Worm (Caenorhabditis elegans): ENCODE results near the gene sym-1.

Gene sym-1

ce11 chrX:14562286-14563086 is 18.9 kb upstream of the sym-1 start:
- TF ChIP-seq nhr-76 (tag; optimal IDR thresholded peaks at IDR 0.05): no peak
- TF ChIP-seq skn-1 (tag; optimal IDR thresholded peaks at IDR 0.05): no peak
- TF ChIP-seq eor-1 (tag; optimal IDR thresholded peaks at IDR 0.05): no peak
- TF ChIP-seq ceh-82 (tag; optimal IDR thresholded peaks at IDR 0.05): no peak
- no peak for TF ChIP-seq snpc-4 (tag; optimal IDR thresholded peaks at IDR 0.05)
- no peak for TF ChIP-seq lin-39 (tag; optimal IDR thresholded peaks at IDR 0.05)
- no peak for TF ChIP-seq nhr-237 (tag; optimal IDR thresholded peaks at IDR 0.05)
- no peak for TF ChIP-seq tbx-2 (tag; optimal IDR thresholded peaks at IDR 0.05)
- no peak for TF ChIP-seq egl-5 (tag; optimal IDR thresholded peaks at IDR 0.05)
- TF ChIP-seq mdl-1 (tag; optimal IDR thresholded peaks at IDR 0.05): no peak
- TF ChIP-seq nhr-12 (tag; optimal IDR thresholded peaks at IDR 0.05): no peak
- TF ChIP-seq nhr-23 (tag; optimal IDR thresholded peaks at IDR 0.05): peak; percentile 6
- no peak for TF ChIP-seq ama-1 (optimal IDR thresholded peaks at IDR 0.05)
- TF ChIP-seq elt-1 (tag; optimal IDR thresholded peaks at IDR 0.05): peak; percentile 70
- TF ChIP-seq ZK546.5 (tag; optimal IDR thresholded peaks at IDR 0.05): no peak
- TF ChIP-seq unc-39 (tag; optimal IDR thresholded peaks at IDR 0.05): no peak
- TF ChIP-seq nhr-67 (tag; optimal IDR thresholded peaks at IDR 0.05): no peak
- TF ChIP-seq pqm-1 (tag; optimal IDR thresholded peaks at IDR 0.05): peak; percentile 19
- no peak for TF ChIP-seq egl-27 (tag; optimal IDR thresholded peaks at IDR 0.05)
- no peak for TF ChIP-seq unc-62 (GFP tag; optimal IDR thresholded peaks at IDR 0.05)
- no peak for TF ChIP-seq lin-15B (tag; optimal IDR thresholded peaks at IDR 0.05)
- no peak for TF ChIP-seq ceh-16 (tag; optimal IDR thresholded peaks at IDR 0.05)
- no peak for TF ChIP-seq daf-12 (tag; optimal IDR thresholded peaks at IDR 0.05)
- TF ChIP-seq nhr-43 (tag; optimal IDR thresholded peaks at IDR 0.05; ENCODE audit: poor library complexity, severe bottlenecking): peak; percentile 85
- TF ChIP-seq mml-1 (tag; optimal IDR thresholded peaks at IDR 0.05): no peak
- TF ChIP-seq hmg-11 (tag; optimal IDR thresholded peaks at IDR 0.05): no peak
- TF ChIP-seq R02D3.7 (tag; optimal IDR thresholded peaks at IDR 0.05): no peak
- TF ChIP-seq aly-2 (tag; optimal IDR thresholded peaks at IDR 0.05): no peak
- no peak for TF ChIP-seq nhr-28 (tag; optimal IDR thresholded peaks at IDR 0.05)
- TF ChIP-seq nhr-25 (tag; optimal IDR thresholded peaks at IDR 0.05): no peak
- peak; percentile 73 for TF ChIP-seq jun-1 (tag; optimal IDR thresholded peaks at IDR 0.05)
- no peak for TF ChIP-seq pha-4 (tag; optimal IDR thresholded peaks at IDR 0.05)
- no peak for TF ChIP-seq ceh-9 (tag; optimal IDR thresholded peaks at IDR 0.05)
- TF ChIP-seq fkh-10 (GFP tag; optimal IDR thresholded peaks at IDR 0.05): peak; percentile 92
- TF ChIP-seq ztf-4 (tag; optimal IDR thresholded peaks at IDR 0.05): no peak
- no peak for TF ChIP-seq sea-2 (GFP tag; optimal IDR thresholded peaks at IDR 0.05)
- TF ChIP-seq ceh-28 (tag; optimal IDR thresholded peaks at IDR 0.05): no peak
- TF ChIP-seq fos-1 (tag; optimal IDR thresholded peaks at IDR 0.05): no peak
- no peak for TF ChIP-seq zag-1 (tag; optimal IDR thresholded peaks at IDR 0.05)
- TF ChIP-seq elt-2 (tag; optimal IDR thresholded peaks at IDR 0.05): peak; percentile 55
- TF ChIP-seq nhr-11 (tag; optimal IDR thresholded peaks at IDR 0.05): peak; percentile 93
- TF ChIP-seq ztf-11 (tag; optimal IDR thresholded peaks at IDR 0.05): no peak
- peak; percentile 63 for TF ChIP-seq nfya-1 (tag; optimal IDR thresholded peaks at IDR 0.05; ENCODE audit: insufficient read depth)
- TF ChIP-seq fkh-2 (tag; optimal IDR thresholded peaks at IDR 0.05): no peak
- peak in 2 of 3 experiments; percentile 41 to 79 for TF ChIP-seq elt-3 (tag; optimal IDR thresholded peaks at IDR 0.05)
- no peak for TF ChIP-seq lsy-12 (tag; optimal IDR thresholded peaks at IDR 0.05)
- no peak for TF ChIP-seq nhr-77 (tag; optimal IDR thresholded peaks at IDR 0.05)

Data from whole organism, L3 larva.